Worm (Caenorhabditis elegans) whole organism, L2 larva: ENCODE results near the gene clec-196.

Source experiments
- dmd-4 ChIP-seq: sonication (generic microtip); optimal IDR thresholded peaks from 2 replicates; lab custom pipeline; 2017; ENCODE audit warnings: missing biosample characterization, missing genetic modification characterization
- nhr-11 ChIP-seq: fragments of 150-350 bp; optimal IDR thresholded peaks from 2 replicates; lab custom pipeline; 2014; ENCODE audit warnings: missing biosample characterization, missing genetic modification characterization
- ztf-4 ChIP-seq: fragments of 150-350 bp; optimal IDR thresholded peaks from 2 replicates; lab custom pipeline; 2014; ENCODE audit warnings: missing biosample characterization, missing genetic modification characterization

- TF ChIP-seq dmd-4 (no peak), nhr-11 (tag; lab: Kevin White, UChicago) (no peak), ztf-4 (tag; lab: Kevin White, UChicago) (no peak)
Observed at ce11 chrIV:17294489-17294888, 17.7 kb downstream of the clec-196 start, which contains the start of gene T28F3.5.
